Fruit fly (Drosophila melanogaster) whole organism, embryonic: ENCODE measurements around the gene CG15439.

Source experiments
- CG11093 ChIP-seq: fragments of 200-800 bp; sonication (Bioruptor generic); IDR thresholded peaks from 3 replicates; pipeline ENCODE4 v1.3.6; 2022; ENCODE audit warnings: missing biosample characterization, missing genetic modification characterization
- CG30403 ChIP-seq: fragments of 200-800 bp; sonication (Bioruptor generic); optimal IDR thresholded peaks from 3 replicates; lab custom pipeline; 2016; ENCODE audit warnings: missing biosample characterization, missing genetic modification characterization
- CG8089 ChIP-seq: fragments of 200-800 bp; sonication (Bioruptor generic); optimal IDR thresholded peaks from 3 replicates; lab custom pipeline; 2016; ENCODE audit warnings: missing biosample characterization, missing genetic modification characterization
- CoRest ChIP-seq: fragments of 200-800 bp; sonication (Bioruptor generic); optimal IDR thresholded peaks from 3 replicates; lab custom pipeline; 2018; ENCODE audit warnings: missing biosample characterization, mild to moderate bottlenecking, missing genetic modification characterization, moderate library complexity
- Doc3 ChIP-seq: fragments of 200-800 bp; sonication (Bioruptor generic); IDR thresholded peaks from 3 replicates; pipeline ENCODE4 v1.3.6; 2022; ENCODE audit warnings: missing biosample characterization, missing genetic modification characterization; ENCODE audit not compliant: partially characterized antibody
- Hand ChIP-seq: fragments of 200-800 bp; sonication (Bioruptor generic); optimal IDR thresholded peaks from 2 replicates; lab custom pipeline; 2017; ENCODE audit warnings: mild to moderate bottlenecking, missing biosample characterization, missing genetic modification reagents, missing genetic modification characterization
- NK7.1 ChIP-seq: fragments of 200-800 bp; sonication (Bioruptor generic); optimal IDR thresholded peaks from 3 replicates; lab custom pipeline; 2016; ENCODE audit warnings: missing biosample characterization, missing genetic modification characterization
- Taf1 ChIP-seq: fragments of 200-800 bp; sonication (Bioruptor generic); IDR thresholded peaks from 2 replicates; pipeline ENCODE4 v1.3.6; 2022; ENCODE audit warnings: missing biosample characterization, missing genetic modification characterization
- bigmax ChIP-seq: fragments of 200-800 bp; sonication (Bioruptor generic); optimal IDR thresholded peaks from 2 replicates; lab custom pipeline; 2018; ENCODE audit warnings: missing biosample characterization, mild to moderate bottlenecking, missing genetic modification characterization
- wor ChIP-seq: fragments of 200-800 bp; sonication (Bioruptor generic); IDR thresholded peaks from 2 replicates; pipeline ENCODE4 v1.3.6; 2022; ENCODE audit warnings: missing biosample characterization, missing genetic modification characterization

DNA sequence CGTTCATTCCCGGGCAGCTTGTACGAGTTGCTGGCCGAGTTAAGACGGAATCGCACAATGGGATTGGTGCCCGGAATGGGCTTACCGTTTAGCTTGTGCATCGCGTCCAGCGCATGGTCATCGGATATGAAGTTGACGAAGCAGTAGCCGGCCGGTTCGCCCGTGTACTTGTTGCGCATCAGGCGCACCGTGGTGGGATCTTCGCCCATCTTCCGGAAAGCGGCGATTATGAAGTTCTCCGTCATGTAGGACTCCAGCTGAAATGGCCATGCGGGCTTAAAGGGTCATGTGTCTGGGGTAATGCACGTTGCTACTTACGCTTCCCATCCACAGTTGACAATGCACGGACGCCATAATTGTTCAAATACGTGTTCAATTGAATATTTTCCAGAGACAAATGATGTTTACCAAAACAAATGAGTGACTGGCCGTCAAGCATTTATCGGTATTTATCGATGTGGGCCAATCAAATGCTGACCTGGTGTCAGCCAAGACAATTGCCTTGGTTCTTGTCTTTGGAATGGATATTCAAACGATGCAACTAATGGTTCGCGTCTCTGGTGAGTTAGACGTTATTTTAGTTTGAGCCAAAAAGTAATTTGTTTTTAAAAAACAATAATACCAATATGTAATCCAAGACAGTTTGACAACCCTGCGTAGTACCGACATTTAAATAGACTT lies 1.3 kb upstream of the CG15439 start, which contains the start of the genes Secp43 and ND-B8:
- TF ChIP-seq CG30403 = no peak
- TF ChIP-seq Taf1 (GFP tag; lab: Robert Waterston, UW) = no peak
- no peak for TF ChIP-seq NK7.1 (GFP tag; lab: Kevin White, UChicago)
- no peak for TF ChIP-seq Hand
- TF ChIP-seq Doc3 = peak; percentile 71
- TF ChIP-seq bigmax (GFP tag; lab: Kevin White, UChicago) = no peak
- no peak for TF ChIP-seq CG11093 (GFP tag; lab: Robert Waterston, UW)
- no peak for TF ChIP-seq CG8089 (GFP tag; lab: Kevin White, UChicago)
- TF ChIP-seq wor = no peak
- peak; percentile 36 for TF ChIP-seq CoRest (tag; lab: Kevin White, UChicago)
